Worm (Caenorhabditis elegans) whole organism, young adult: ENCODE data around the gene idpp-15.
A peak's percentile ranks its signal among the peaks of the same experiment; 100 is the strongest.

Source experiments
- D2030.7 ChIP-seq: fragments of 200-800 bp; sonication (Bioruptor generic); IDR thresholded peaks from 2 replicates; pipeline ENCODE4 v1.3.6; 2022; ENCODE audit warnings: missing genetic modification reagents, missing genetic modification characterization, missing compliant biosample characterization
- F22D6.2 ChIP-seq: sonication (generic microtip); optimal IDR thresholded peaks from 2 replicates; lab custom pipeline; 2016; ENCODE audit warnings: mild to moderate bottlenecking, missing genetic modification characterization, missing compliant biosample characterization
- F49E8.2 ChIP-seq: sonication (generic microtip); optimal IDR thresholded peaks from 3 replicates; lab custom pipeline; 2017; ENCODE audit warnings: missing genetic modification characterization, mild to moderate bottlenecking, missing compliant biosample characterization, antibody characterized with exemption, moderate library complexity; ENCODE audit not compliant: insufficient read depth
- F55B11.4 ChIP-seq: sonication (generic microtip); optimal IDR thresholded peaks from 2 replicates; lab custom pipeline; 2016; ENCODE audit warnings: missing compliant biosample characterization, missing genetic modification characterization, borderline replicate concordance; ENCODE audit not compliant: insufficient read depth
- T07F8.4 ChIP-seq: sonication (generic microtip); optimal IDR thresholded peaks from 2 replicates; lab custom pipeline; 2016; ENCODE audit warnings: mild to moderate bottlenecking, missing genetic modification characterization, moderate library complexity, missing compliant biosample characterization
- athp-1 ChIP-seq: sonication (generic microtip); optimal IDR thresholded peaks from 2 replicates; lab custom pipeline; 2017; ENCODE audit warnings: mild to moderate bottlenecking, missing genetic modification characterization, missing compliant biosample characterization
- ccch-3 ChIP-seq: fragments of 200-800 bp; sonication (Bioruptor generic); optimal IDR thresholded peaks from 2 replicates; lab custom pipeline; 2018; ENCODE audit warnings: mild to moderate bottlenecking, missing genetic modification characterization, missing compliant biosample characterization
- ceh-27 ChIP-seq: fragments of 200-800 bp; sonication (Bioruptor generic); optimal IDR thresholded peaks from 2 replicates; lab custom pipeline; 2018; ENCODE audit warnings: mild to moderate bottlenecking, missing genetic modification characterization, moderate library complexity, missing compliant biosample characterization
- ceh-79 ChIP-seq: sonication (generic microtip); optimal IDR thresholded peaks from 2 replicates; lab custom pipeline; 2017; ENCODE audit warnings: mild to moderate bottlenecking, missing genetic modification characterization, missing compliant biosample characterization
- dpff-1 ChIP-seq: sonication (generic microtip); optimal IDR thresholded peaks from 2 replicates; lab custom pipeline; 2017; ENCODE audit warnings: mild to moderate bottlenecking, missing genetic modification characterization, missing compliant biosample characterization
- dpl-1 ChIP-seq: fragments of 150-350 bp; optimal IDR thresholded peaks from 2 replicates; lab custom pipeline; 2014; ENCODE audit warnings: missing biosample characterization, missing genetic modification reagents, missing genetic modification characterization
- egl-44 ChIP-seq: fragments of 200-800 bp; sonication (Bioruptor generic); IDR thresholded peaks from 2 replicates; pipeline ENCODE4 v1.3.6; 2022; ENCODE audit warnings: missing genetic modification reagents, missing genetic modification characterization, missing compliant biosample characterization
- lag-1 ChIP-seq: fragments of 200-800 bp; sonication (Bioruptor generic); IDR thresholded peaks from 2 replicates; pipeline ENCODE4 v1.3.6; 2022; ENCODE audit warnings: missing genetic modification reagents, missing genetic modification characterization, missing compliant biosample characterization
- let-526 ChIP-seq: fragments of 200-800 bp; sonication (Bioruptor generic); IDR thresholded peaks from 2 replicates; pipeline ENCODE4 v1.3.6; 2022; ENCODE audit warnings: missing genetic modification reagents, missing genetic modification characterization, missing compliant biosample characterization
- lin-26 ChIP-seq: fragments of 200-800 bp; sonication (Bioruptor generic); IDR thresholded peaks from 2 replicates; pipeline ENCODE4 v1.3.6; 2022; ENCODE audit warnings: missing genetic modification reagents, missing genetic modification characterization, missing compliant biosample characterization
- lin-54 ChIP-seq: fragments of 200-800 bp; sonication (Bioruptor generic); optimal IDR thresholded peaks from 2 replicates; lab custom pipeline; 2018; ENCODE audit warnings: mild to moderate bottlenecking, missing genetic modification characterization, missing compliant biosample characterization
- nfya-1 ChIP-seq: sonication (generic microtip); optimal IDR thresholded peaks from 2 replicates; lab custom pipeline; 2017; ENCODE audit warnings: antibody characterized with exemption, missing compliant biosample characterization, missing genetic modification characterization, borderline replicate concordance; ENCODE audit not compliant: insufficient read depth
- nhr-120 ChIP-seq: fragments of 200-800 bp; sonication (Bioruptor generic); IDR thresholded peaks from 2 replicates; pipeline ENCODE4 v1.3.6; 2022; ENCODE audit warnings: missing genetic modification characterization, missing compliant biosample characterization
- nhr-80 ChIP-seq: sonication (generic microtip); optimal IDR thresholded peaks from 2 replicates; lab custom pipeline; 2016; ENCODE audit warnings: missing genetic modification characterization, missing compliant biosample characterization
- pbrm-1 ChIP-seq: fragments of 200-800 bp; sonication (Bioruptor generic); IDR thresholded peaks from 2 replicates; pipeline ENCODE4 v1.3.6; 2022; ENCODE audit warnings: missing genetic modification reagents, missing genetic modification characterization, missing compliant biosample characterization
- snpc-3.4 ChIP-seq: sonication (generic microtip); optimal IDR thresholded peaks from 2 replicates; lab custom pipeline; 2017; ENCODE audit warnings: missing genetic modification characterization, mild to moderate bottlenecking, missing compliant biosample characterization, antibody characterized with exemption, moderate library complexity, missing genotype, missing genetic modification reagents
- snpc-4 ChIP-seq, 5 experiments: fragments of 150-350 bp in 1 of 5; sonication (generic microtip) in 4 of 5; optimal IDR thresholded peaks; 2 replicates each; lab custom pipeline; 2014 to 2018; ENCODE audit warnings: missing genetic modification characterization in 5 of 5, missing biosample characterization in 3 of 5, antibody characterized with exemption in 2 of 5, mild to moderate bottlenecking in 2 of 5, missing compliant biosample characterization in 2 of 5, missing genotype in 2 of 5, moderate library complexity in 2 of 5, missing genetic modification reagents in 1 of 5
- xnd-1 ChIP-seq: sonication (generic microtip); optimal IDR thresholded peaks from 2 replicates; lab custom pipeline; 2016; ENCODE audit warnings: missing genotype, missing genetic modification reagents, missing genetic modification characterization, missing compliant biosample characterization
- zim-3 ChIP-seq: sonication (generic microtip); optimal IDR thresholded peaks from 2 replicates; lab custom pipeline; 2017; ENCODE audit warnings: mild to moderate bottlenecking, missing genetic modification characterization, moderate library complexity, missing compliant biosample characterization

idpp-15 gene

ce11 chrIII:8574299-8574698 is 49.4 kb downstream of the idpp-15 start:
- TF ChIP-seq D2030.7 (GFP tag; lab: Robert Waterston, UW) = no peak
- no peak for TF ChIP-seq athp-1 (tag; lab: Kevin White, UChicago)
- TF ChIP-seq egl-44 = no peak
- no peak for TF ChIP-seq F55B11.4 (tag; lab: Kevin White, UChicago)
- no peak for TF ChIP-seq T07F8.4 (tag; lab: Kevin White, UChicago)
- no peak for TF ChIP-seq nhr-80 (tag; lab: Kevin White, UChicago)
- TF ChIP-seq zim-3 (tag; lab: Kevin White, UChicago) = no peak
- no peak for TF ChIP-seq snpc-3.4 (tag; lab: Kevin White, UChicago)
- TF ChIP-seq ceh-79 (tag; lab: Kevin White, UChicago) = no peak
- no peak for TF ChIP-seq dpl-1 (GFP tag; lab: Kevin White, UChicago)
- no peak for TF ChIP-seq let-526 (GFP tag; lab: Robert Waterston, UW)
- TF ChIP-seq xnd-1 = no peak
- no peak for TF ChIP-seq pbrm-1 (GFP tag; lab: Robert Waterston, UW)
- no peak for TF ChIP-seq F49E8.2
- TF ChIP-seq F22D6.2 (tag; lab: Kevin White, UChicago) = no peak
- no peak for TF ChIP-seq dpff-1 (tag; lab: Kevin White, UChicago)
- no peak for TF ChIP-seq nfya-1

- TF ChIP-seq snpc-4 (GFP tag; optimal IDR thresholded peaks at IDR 0.05; lab: Kevin White, UChicago) (no peak), snpc-4 (tag; optimal IDR thresholded peaks at IDR 0.05; lab: Kevin White, UChicago) (peak in 2 of 4 experiments; percentile 61 to 62), T07F8.4 (tag; lab: Kevin White, UChicago) (no peak)
Observed at ce11 chrIII:8575359-8576101, 50.7 kb downstream of the idpp-15 start.

- no peak for TF ChIP-seq lag-1 (GFP tag; lab: Robert Waterston, UW)
- no peak for TF ChIP-seq ccch-3 (GFP tag; lab: Kevin White, UChicago)
- no peak for TF ChIP-seq ceh-27 (GFP tag; lab: Kevin White, UChicago)
- no peak for TF ChIP-seq lin-54 (GFP tag; lab: Kevin White, UChicago)
- TF ChIP-seq nhr-120 (GFP tag; lab: Robert Waterston, UW) = no peak
- TF ChIP-seq lin-26 (GFP tag; lab: Robert Waterston, UW) = no peak
Observed at ce11 chrIII:8577534-8577933, 52.7 kb downstream of the idpp-15 start.
